Fruit fly (Drosophila melanogaster): ENCODE results near the gene CG13674.

Gene CG13674

DNA sequence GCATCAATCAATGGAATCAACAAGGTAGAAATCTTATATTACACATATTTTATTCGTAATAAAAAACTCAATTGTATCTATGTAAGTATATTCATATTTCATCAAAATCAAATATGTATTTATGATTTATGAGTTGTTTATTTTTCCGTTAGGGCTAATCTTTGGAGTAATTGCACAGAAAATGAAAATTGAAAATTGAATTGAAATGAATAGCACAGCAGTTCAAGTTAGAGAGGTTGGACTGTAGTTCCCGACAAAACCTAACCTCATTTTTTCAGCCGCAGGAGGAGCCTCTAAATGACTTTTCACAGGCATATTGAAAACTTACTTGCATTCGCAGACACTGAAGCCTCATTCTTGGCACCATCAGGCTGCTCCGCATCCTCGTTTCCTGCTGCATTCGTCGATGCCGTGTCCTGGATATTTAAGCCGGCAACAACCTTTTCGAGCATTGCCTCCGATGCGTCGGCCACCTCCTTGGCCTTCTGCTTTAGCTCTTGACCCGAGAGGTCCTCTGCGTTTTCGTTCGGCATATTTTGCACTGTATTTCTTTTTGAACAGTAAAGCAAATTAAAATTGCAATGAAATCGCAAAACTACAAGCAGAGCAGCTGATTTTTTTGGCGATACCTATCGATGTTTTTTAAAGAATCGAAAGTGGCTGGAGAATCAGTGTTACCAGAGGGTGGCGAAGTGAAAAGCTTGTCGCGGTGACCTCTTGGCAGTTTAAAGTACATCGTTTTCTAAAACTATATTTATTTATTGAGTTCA lies 40.8 kb downstream of the CG13674 start, which contains the start of gene Nmt (continued):
- TF ChIP-seq B-H1 (GFP tag; IDR thresholded peaks at IDR 0.05) (peak; percentile 13; the same call in 1 of the 3 replicates), disco-r (GFP tag; optimal IDR thresholded peaks at IDR 0.05) (no peak), ssp (GFP tag; IDR thresholded peaks at IDR 0.05) (no peak), CG1233 (GFP tag; optimal IDR thresholded peaks at IDR 0.05) (no peak), Nf-YC (tag; optimal IDR thresholded peaks at IDR 0.05) (no peak), chinmo (GFP tag; IDR thresholded peaks at IDR 0.05; ENCODE audit: partially characterized antibody) (peak; percentile 78; the same call in 3 of the 4 replicates), CG18764 (GFP tag; optimal IDR thresholded peaks at IDR 0.05) (no peak), tx (GFP tag; optimal IDR thresholded peaks at IDR 0.05) (no peak), Camta (GFP tag; optimal IDR thresholded peaks at IDR 0.05) (no peak), CG2712 (tag; optimal IDR thresholded peaks at IDR 0.05) (no peak), Ssrp (tag; optimal IDR thresholded peaks at IDR 0.05) (no peak), Dip2 (GFP tag; IDR thresholded peaks at IDR 0.05) (no peak), Rfx (GFP tag; IDR thresholded peaks at IDR 0.05) (no peak), her (GFP tag; optimal IDR thresholded peaks at IDR 0.05) (no peak), Tbp (GFP tag; optimal IDR thresholded peaks at IDR 0.05) (no peak), CG6254 (GFP tag; optimal IDR thresholded peaks at IDR 0.05) (no peak), CrebB (tag; optimal IDR thresholded peaks at IDR 0.05) (no peak), exex (tag; optimal IDR thresholded peaks at IDR 0.05) (no peak), CG9817 (tag; optimal IDR thresholded peaks at IDR 0.05) (peak; percentile 2), cato (GFP tag; optimal IDR thresholded peaks at IDR 0.05; ENCODE audit: borderline replicate concordance) (no peak), CG2129 (GFP tag; IDR thresholded peaks at IDR 0.05; ENCODE audit: partially characterized antibody) (peak; percentile 59), CG32772 (GFP tag; IDR thresholded peaks at IDR 0.05) (no peak), onecut (GFP tag; IDR thresholded peaks at IDR 0.05) (no peak), Hr78 (GFP tag; optimal IDR thresholded peaks at IDR 0.05) (peak in 1 of 2 experiments; percentile 18), CG2875 (GFP tag; optimal IDR thresholded peaks at IDR 0.05) (no peak), Dfd (GFP tag; optimal IDR thresholded peaks at IDR 0.05) (no peak), Dek (tag; optimal IDR thresholded peaks at IDR 0.05) (peak; percentile 17), CG8765 (GFP tag; IDR thresholded peaks at IDR 0.05) (no peak), Jarid2 (GFP tag; optimal IDR thresholded peaks at IDR 0.05) (no peak), CG6791 (GFP tag; IDR thresholded peaks at IDR 0.05; ENCODE audit: partially characterized antibody) (peak; percentile 88), Sox102F (GFP tag; optimal IDR thresholded peaks at IDR 0.05) (peak; percentile 57), MBD-R2 (GFP tag; IDR thresholded peaks at IDR 0.05) (peak; percentile 81), ewg (GFP tag; optimal IDR thresholded peaks at IDR 0.05) (no peak), CG11723 (GFP tag; optimal IDR thresholded peaks at IDR 0.05) (no peak), Aef1 (GFP tag; IDR thresholded peaks at IDR 0.05) (peak; percentile 55), zen2 (GFP tag; IDR thresholded peaks at IDR 0.05; ENCODE audit: partially characterized antibody) (peak; percentile 80), Max (GFP tag; optimal IDR thresholded peaks at IDR 0.05) (no peak), CG13894 (tag; optimal IDR thresholded peaks at IDR 0.05) (no peak), CG33213 (GFP tag; optimal IDR thresholded peaks at IDR 0.05) (no peak), ken (GFP tag; IDR thresholded peaks at IDR 0.05) (no peak), CHES-1-like (GFP tag; optimal IDR thresholded peaks at IDR 0.05) (peak; percentile 3), CG4282 (GFP tag; optimal IDR thresholded peaks at IDR 0.05) (no peak), GATAe (GFP tag; conservative IDR thresholded peaks at IDR 0.05) (no peak), hbn (GFP tag; IDR thresholded peaks at IDR 0.05; ENCODE audit: partially characterized antibody) (peak; percentile 86), sim (GFP tag; IDR thresholded peaks at IDR 0.05) (no peak), Deaf1 (tag; optimal IDR thresholded peaks at IDR 0.05) (no peak), fd96Cb (tag; optimal IDR thresholded peaks at IDR 0.05) (peak; percentile 29), CG6272 (GFP tag; IDR thresholded peaks at IDR 0.05) (no peak), odd (GFP tag; optimal IDR thresholded peaks at IDR 0.05) (no peak)

Measured in whole organism, embryonic.